Worm (Caenorhabditis elegans): ENCODE data around the gene C13A10.2.

DNA sequence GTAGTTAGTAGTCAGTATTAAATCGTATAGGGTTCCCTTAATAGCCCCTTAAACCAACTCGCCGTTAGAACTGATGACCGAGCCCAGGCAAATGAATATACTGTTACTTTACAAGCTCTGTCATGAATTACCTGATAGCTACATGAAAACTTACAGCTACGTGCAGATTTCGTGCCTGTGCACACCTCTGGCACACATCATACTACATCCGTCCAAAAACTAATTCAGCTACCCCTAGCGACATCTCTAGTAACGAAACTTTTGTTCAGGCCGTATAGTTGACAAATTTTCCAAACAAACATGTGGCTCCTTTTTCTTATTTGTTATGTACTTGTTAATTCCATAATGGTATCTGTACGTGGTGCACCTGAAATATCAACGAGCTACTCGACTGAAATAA, 42.3 kb upstream of the C13A10.2 start, which contains the start of gene F54D12.1:
- TF ChIP-seq nhr-80 (tag; optimal IDR thresholded peaks at IDR 0.05) (no peak), ceh-40 (GFP tag; IDR thresholded peaks at IDR 0.05) (no peak), dox-1 (GFP tag; IDR thresholded peaks at IDR 0.05) (no peak), T26A5.8 (tag; optimal IDR thresholded peaks at IDR 0.05) (no peak), Y79H2A.3 (GFP tag; conservative IDR thresholded peaks at IDR 0.05) (no peak), F52B5.7 (tag; optimal IDR thresholded peaks at IDR 0.05) (no peak), ama-1 (optimal IDR thresholded peaks at IDR 0.05) (no peak), ama-1 (GFP tag; optimal IDR thresholded peaks at IDR 0.05) (no peak), pha-4 (tag; optimal IDR thresholded peaks at IDR 0.05) (no peak)
